Fruit fly (Drosophila melanogaster) whole organism, wandering third instar larva: Measurements from ENCODE around the gene ppk27.

Experiments
- CG32264 ChIP-seq: fragments of 200-800 bp; sonication (Bioruptor generic); optimal IDR thresholded peaks from 2 replicates; lab custom pipeline; 2016; ENCODE audit warnings: missing biosample characterization, missing genetic modification characterization
- CG9705 ChIP-seq: fragments of 200-800 bp; sonication (Bioruptor generic); optimal IDR thresholded peaks from 2 replicates; lab custom pipeline; 2018; ENCODE audit warnings: missing biosample characterization, mild to moderate bottlenecking, missing genetic modification characterization
- Dfd ChIP-seq: fragments of >200 bp; optimal IDR thresholded peaks from 2 replicates; lab custom pipeline; 2017; ENCODE audit warnings: missing biosample characterization, missing genetic modification characterization
- Dif ChIP-seq: fragments of 200-275, 200-300 bp; sonication (Bioruptor generic); optimal IDR thresholded peaks from 2 replicates; lab custom pipeline; 2018; ENCODE audit warnings: missing biosample characterization, missing genetic modification characterization; ENCODE audit not compliant: partially characterized antibody
- GATAd ChIP-seq: sonication (Bioruptor generic); optimal IDR thresholded peaks from 2 replicates; lab custom pipeline; 2016; ENCODE audit warnings: missing biosample characterization, missing genetic modification characterization
- HLH106 ChIP-seq: fragments of 200-800 bp; optimal IDR thresholded peaks from 3 replicates; lab custom pipeline; 2019; ENCODE audit warnings: missing biosample characterization, mild to moderate bottlenecking, missing genetic modification characterization, moderate library complexity
- Hnf4 ChIP-seq: fragments of 200-800 bp; sonication (Bioruptor generic); optimal IDR thresholded peaks from 2 replicates; lab custom pipeline; 2016; ENCODE audit warnings: missing biosample characterization, mild to moderate bottlenecking, missing genetic modification characterization
- Hr78 ChIP-seq: fragments of >200 bp; optimal IDR thresholded peaks from 2 replicates; lab custom pipeline; 2017; ENCODE audit warnings: missing biosample characterization, missing genetic modification characterization
- Hr83 ChIP-seq: fragments of 200-300 bp; sonication (Bioruptor generic); optimal IDR thresholded peaks from 2 replicates; lab custom pipeline; 2016; ENCODE audit warnings: missing biosample characterization, mild to moderate bottlenecking, missing genetic modification characterization, moderate library complexity; ENCODE audit not compliant: poor library complexity, severe bottlenecking
- Mio ChIP-seq: sonication (Bioruptor generic); optimal IDR thresholded peaks from 2 replicates; lab custom pipeline; 2016; ENCODE audit warnings: missing biosample characterization, missing genetic modification characterization
- Myc ChIP-seq: fragments of >200 bp; optimal IDR thresholded peaks from 2 replicates; lab custom pipeline; 2017
- N ChIP-seq: fragments of >200 bp; optimal IDR thresholded peaks from 2 replicates; lab custom pipeline; 2018; ENCODE audit warnings: missing biosample characterization, missing external identifiers, missing genetic modification characterization
- OdsH ChIP-seq: fragments of 200-800 bp; sonication (Bioruptor generic); optimal IDR thresholded peaks from 2 replicates; lab custom pipeline; 2016; ENCODE audit warnings: missing biosample characterization, mild to moderate bottlenecking, missing genetic modification characterization
- Rel ChIP-seq, 2 experiments: fragments of 200-800 bp; sonication (Bioruptor generic) in 1 of 2; optimal IDR thresholded peaks; 2 replicates in 1 of 2; 3 replicates in 1 of 2; lab custom pipeline; 2016 to 2019; ENCODE audit warnings: mild to moderate bottlenecking in 2 of 2, missing biosample characterization in 2 of 2, missing genetic modification characterization in 2 of 2, moderate library complexity in 1 of 2
- Sp1 ChIP-seq: fragments of 200-800 bp; sonication (Bioruptor generic); optimal IDR thresholded peaks from 3 replicates; lab custom pipeline; 2019; ENCODE audit warnings: missing biosample characterization, mild to moderate bottlenecking, missing genetic modification characterization, moderate library complexity
- Vsx2 ChIP-seq: fragments of 200-300, 225-300 bp; sonication (Bioruptor generic); optimal IDR thresholded peaks from 2 replicates; lab custom pipeline; 2018; ENCODE audit warnings: missing biosample characterization, missing genetic modification characterization; ENCODE audit not compliant: partially characterized antibody
- br ChIP-seq: fragments of 200-800 bp; sonication (Bioruptor generic); optimal IDR thresholded peaks from 2 replicates; lab custom pipeline; 2016; ENCODE audit warnings: missing biosample characterization, missing genetic modification characterization
- dl ChIP-seq, 2 experiments: fragments of 175-275, 200-275 bp in 1 of 2; fragments of 200-275 bp in 1 of 2; sonication (Bioruptor generic); optimal IDR thresholded peaks; lab custom pipeline; 2018; ENCODE audit warnings: mild to moderate bottlenecking in 2 of 2, missing biosample characterization in 2 of 2, missing genetic modification characterization in 2 of 2, moderate library complexity in 2 of 2; ENCODE audit not compliant: partially characterized antibody in 2 of 2, insufficient read depth in 1 of 2
- dmrt93B ChIP-seq: fragments of 200-800 bp; sonication (Bioruptor generic); optimal IDR thresholded peaks from 2 replicates; lab custom pipeline; 2018; ENCODE audit warnings: missing biosample characterization, mild to moderate bottlenecking, missing genetic modification characterization
- dsf ChIP-seq: sonication (Bioruptor generic); optimal IDR thresholded peaks from 2 replicates; lab custom pipeline; 2016; ENCODE audit warnings: missing biosample characterization, missing genetic modification characterization, borderline replicate concordance
- ey ChIP-seq: fragments of 200-800 bp; sonication (Bioruptor generic); optimal IDR thresholded peaks from 2 replicates; lab custom pipeline; 2016; ENCODE audit warnings: missing biosample characterization, missing genetic modification characterization
- foxo ChIP-seq, 2 experiments: fragments of 200-800 bp; sonication (Bioruptor generic); optimal IDR thresholded peaks; 2 replicates in 1 of 2; 3 replicates in 1 of 2; lab custom pipeline; 2016 to 2017; ENCODE audit warnings: missing biosample characterization in 2 of 2, missing genetic modification characterization in 2 of 2
- fru ChIP-seq: fragments of 200-800 bp; sonication (Bioruptor generic); optimal IDR thresholded peaks from 3 replicates; lab custom pipeline; 2016; ENCODE audit warnings: missing biosample characterization, mild to moderate bottlenecking, missing genetic modification characterization
- h ChIP-seq: fragments of 200-800 bp; sonication (Bioruptor generic); optimal IDR thresholded peaks from 3 replicates; lab custom pipeline; 2016; ENCODE audit warnings: missing biosample characterization, mild to moderate bottlenecking, missing genetic modification characterization
- jim ChIP-seq: fragments of 175-275, 200-325 bp; sonication (Bioruptor generic); optimal IDR thresholded peaks from 2 replicates; lab custom pipeline; 2016; ENCODE audit warnings: missing biosample characterization, mild to moderate bottlenecking, missing genetic modification characterization
- lola ChIP-seq: fragments of >200 bp; optimal IDR thresholded peaks from 2 replicates; lab custom pipeline; 2017; ENCODE audit warnings: missing biosample characterization, missing genetic modification characterization
- psq ChIP-seq: fragments of 200-800 bp; sonication (Bioruptor generic); optimal IDR thresholded peaks from 3 replicates; lab custom pipeline; 2017; ENCODE audit warnings: missing biosample characterization, mild to moderate bottlenecking, missing genetic modification characterization, moderate library complexity
- rgr ChIP-seq: fragments of 200-800 bp; sonication (Bioruptor generic); optimal IDR thresholded peaks from 3 replicates; lab custom pipeline; 2016; ENCODE audit warnings: missing biosample characterization, mild to moderate bottlenecking, missing genetic modification characterization
- sage ChIP-seq: fragments of 200-800 bp; sonication (Bioruptor generic); optimal IDR thresholded peaks from 2 replicates; lab custom pipeline; 2016; ENCODE audit warnings: missing biosample characterization, mild to moderate bottlenecking, missing genetic modification characterization
- sv ChIP-seq: fragments of 200-800 bp; sonication (Bioruptor generic); optimal IDR thresholded peaks from 3 replicates; lab custom pipeline; 2016; ENCODE audit warnings: missing biosample characterization, missing genetic modification characterization
- woc ChIP-seq: sonication (Bioruptor generic); optimal IDR thresholded peaks from 2 replicates; lab custom pipeline; 2016; ENCODE audit warnings: missing biosample characterization, mild to moderate bottlenecking, missing genetic modification characterization

ppk27 gene

DNA sequence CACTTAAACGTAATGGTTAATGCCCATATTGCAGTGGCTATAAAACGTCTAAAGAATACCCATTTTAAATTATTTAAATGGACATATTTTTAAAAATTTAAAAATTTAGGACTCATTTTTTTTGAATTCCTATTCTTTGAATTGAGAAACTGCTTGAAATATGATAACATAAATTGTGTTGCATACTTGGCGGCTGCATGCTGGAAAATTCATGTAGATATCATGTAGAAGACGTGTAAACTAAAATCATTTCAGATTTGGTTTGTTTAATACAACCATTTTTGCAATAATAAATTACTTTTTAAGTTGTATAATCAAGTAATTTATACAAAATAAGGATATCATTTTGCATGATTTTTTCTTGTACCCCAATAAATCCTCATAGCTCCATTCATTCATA lies 11.7 kb upstream of the ppk27 start:
- TF ChIP-seq Vsx2 (GFP tag; lab: Kevin White, UChicago) (no peak), fru (no peak), br (GFP tag; lab: Kevin White, UChicago) (no peak), sv (GFP tag; lab: Kevin White, UChicago) (no peak), Myc (peak; percentile 50), psq (GFP tag; lab: Kevin White, UChicago) (no peak)

DNA sequence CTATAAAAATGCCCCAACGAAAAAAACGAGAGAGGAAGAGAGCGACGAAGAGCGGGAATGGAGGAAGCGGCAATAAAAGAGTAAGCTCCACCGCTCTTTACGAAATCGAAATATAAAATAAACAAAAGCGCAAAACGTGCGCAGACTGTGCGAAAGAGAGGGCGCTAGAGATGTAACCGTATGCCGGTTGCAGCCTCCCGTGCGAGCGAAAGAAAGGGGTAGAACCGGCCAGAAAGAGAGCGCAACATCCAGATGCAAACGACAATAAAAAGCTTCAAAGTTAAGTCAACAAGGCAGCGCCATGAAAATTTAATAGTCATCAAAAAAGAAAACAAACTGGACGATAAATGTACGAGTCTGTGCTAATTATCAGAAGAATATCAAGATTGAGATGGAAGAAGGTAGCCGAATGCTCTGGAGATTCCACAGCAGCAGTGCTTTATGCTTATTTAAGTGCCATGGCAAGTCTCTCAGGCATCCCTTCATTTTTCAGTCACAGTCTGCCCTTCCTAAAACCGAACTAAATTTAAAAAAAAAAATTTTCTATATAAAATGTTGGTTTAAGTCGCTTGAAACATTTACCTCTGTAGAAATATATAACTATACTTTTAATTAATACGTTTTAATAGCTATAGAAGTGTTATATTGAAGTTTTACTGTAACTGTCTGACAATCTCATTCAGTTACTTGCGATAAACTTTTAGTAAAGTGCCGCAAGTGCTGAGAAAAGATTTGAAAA lies 10.9 kb upstream of the ppk27 start:
- TF ChIP-seq GATAd (GFP tag; lab: Kevin White, UChicago) (no peak), psq (GFP tag; lab: Kevin White, UChicago) (peak; percentile 67), lola (GFP tag; lab: Kevin White, UChicago) (no peak), Dif (peak; percentile 13), Hnf4 (GFP tag; lab: Kevin White, UChicago) (peak; percentile 20), h (GFP tag; lab: Kevin White, UChicago) (peak; percentile 64), dl (GFP tag; optimal IDR thresholded peaks at IDR 0.05; lab: Kevin White, UChicago; ENCODE audit: insufficient read depth in 1 of 2, partially characterized antibody in 2 of 2) (peak in 1 of 2 experiments; percentile 27), foxo (GFP tag; optimal IDR thresholded peaks at IDR 0.05; lab: Kevin White, UChicago) (peak in 1 of 2 experiments; percentile 58), rgr (GFP tag; lab: Kevin White, UChicago) (peak; percentile 54), woc (GFP tag; lab: Kevin White, UChicago) (peak; percentile 9), sv (GFP tag; lab: Kevin White, UChicago) (peak; percentile 67), Sp1 (peak; percentile 64), ey (GFP tag; lab: Kevin White, UChicago) (peak; percentile 40), CG32264 (GFP tag; lab: Kevin White, UChicago) (peak; percentile 38), OdsH (GFP tag; lab: Kevin White, UChicago) (peak; percentile 68), fru (peak; percentile 61), dsf (GFP tag; lab: Kevin White, UChicago) (no peak), br (GFP tag; lab: Kevin White, UChicago) (peak; percentile 3), Hr83 (GFP tag; lab: Kevin White, UChicago) (no peak), HLH106 (tag; lab: Kevin White, UChicago) (peak; percentile 55)

DNA sequence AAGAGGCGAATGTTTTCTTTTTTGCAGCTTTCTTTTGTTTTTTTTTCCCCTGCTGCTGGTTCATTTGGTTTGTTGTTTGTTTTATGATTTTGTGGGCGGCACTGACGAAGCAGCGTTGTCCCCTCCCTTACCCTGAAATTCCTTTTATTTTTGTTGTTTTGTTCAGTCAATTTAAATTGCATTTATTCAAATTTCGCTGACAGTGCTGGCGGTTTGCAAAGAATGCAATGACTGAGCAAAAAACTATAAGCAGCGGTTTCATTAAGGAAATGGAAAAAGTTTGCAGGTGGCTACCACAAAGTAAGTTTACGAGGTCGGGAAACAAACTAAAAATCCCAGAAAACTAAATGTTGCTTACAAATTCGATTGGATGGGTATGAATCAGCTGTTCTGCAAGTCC lies 9.3 kb upstream of the ppk27 start:
- no peak for TF ChIP-seq CG9705 (GFP tag; lab: Kevin White, UChicago)
- no peak for TF ChIP-seq OdsH (GFP tag; lab: Kevin White, UChicago)
- TF ChIP-seq woc (GFP tag; lab: Kevin White, UChicago), result no peak
- TF ChIP-seq Mio (GFP tag; lab: Kevin White, UChicago), result no peak
- TF ChIP-seq Hr78 (GFP tag; lab: Kevin White, UChicago), result no peak
- TF ChIP-seq Rel (GFP tag; optimal IDR thresholded peaks at IDR 0.05; lab: Kevin White, UChicago), result no peak
- TF ChIP-seq Rel (tag; optimal IDR thresholded peaks at IDR 0.05; lab: Kevin White, UChicago), result no peak
- TF ChIP-seq sv (GFP tag; lab: Kevin White, UChicago), result no peak
- TF ChIP-seq Dfd (GFP tag; lab: Kevin White, UChicago), result no peak
- no peak for TF ChIP-seq jim (GFP tag; lab: Kevin White, UChicago)
- no peak for TF ChIP-seq dmrt93B
- TF ChIP-seq N, result no peak
- TF ChIP-seq, all 38 proteins: peak for 0

DNA sequence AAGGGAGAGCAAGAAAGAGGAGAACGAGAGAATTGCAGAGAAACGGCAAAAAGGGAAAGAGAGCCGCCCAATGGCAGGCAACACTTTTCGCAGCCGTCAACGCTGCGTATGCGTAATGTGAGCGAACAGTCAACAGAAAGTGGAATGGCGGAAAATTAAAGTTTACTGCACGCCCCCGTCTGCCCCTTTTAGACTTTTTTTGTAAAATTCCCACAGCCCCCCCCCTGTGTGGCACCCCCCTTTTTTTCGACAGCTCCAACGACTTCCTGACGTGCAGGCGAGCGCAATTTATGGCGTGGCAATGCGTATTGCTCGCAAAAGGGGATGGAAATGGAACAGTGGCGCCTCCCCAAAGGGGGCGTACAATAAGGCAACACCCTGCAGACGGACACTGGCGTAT lies 8.3 kb upstream of the ppk27 start:
- TF ChIP-seq Hr78 (GFP tag; lab: Kevin White, UChicago) (no peak), Mio (GFP tag; lab: Kevin White, UChicago) (no peak), sage (GFP tag; lab: Kevin White, UChicago) (no peak)
